Worm (Caenorhabditis elegans) whole organism, early embryonic: ENCODE data around the gene T22F3.12.
"Not testable (repeated sequence)": the region's sequence is repeated elsewhere in the genome, so short reads cannot be mapped to it uniquely, and the experiment has no call there.

Experiments used
- F13C5.2 ChIP-seq: sonication (generic microtip); optimal IDR thresholded peaks from 2 replicates; lab custom pipeline; 2017; ENCODE audit warnings: mild to moderate bottlenecking, missing genetic modification characterization, inconsistent platforms, missing compliant biosample characterization
- ama-1 ChIP-seq: fragments of 150-350 bp; optimal IDR thresholded peaks from 2 replicates; lab custom pipeline; 2014
- flt-1 ChIP-seq: fragments of 200-800 bp; sonication (Bioruptor generic); IDR thresholded peaks from 2 replicates; pipeline ENCODE4 v1.3.6; 2022; ENCODE audit warnings: missing genetic modification characterization, missing compliant biosample characterization
- sea-1 ChIP-seq: fragments of 200-800 bp; sonication (Bioruptor generic); conservative IDR thresholded peaks from 2 replicates; pipeline ENCODE4 v1.3.6; 2022; ENCODE audit warnings: missing genetic modification characterization, missing compliant biosample characterization
- tbx-37 ChIP-seq: fragments of 200-800 bp; sonication (Bioruptor generic); conservative IDR thresholded peaks from 2 replicates; pipeline ENCODE4 v1.3.6; 2022; ENCODE audit warnings: missing genetic modification reagents, missing genetic modification characterization, missing compliant biosample characterization

ce11 chrV:3562824-3563223 lies 29.2 kb downstream of the T22F3.12 start, which contains the start of gene T24A6.16:
- TF ChIP-seq tbx-37 (GFP tag; lab: Robert Waterston, UW); sea-1 (GFP tag; lab: Robert Waterston, UW); flt-1 (GFP tag; lab: Robert Waterston, UW); ama-1 (lab: Kevin White, UChicago); F13C5.2: not testable (repeated sequence)
